Worm (Caenorhabditis elegans): ENCODE data around the gene K08H2.2.

K08H2.2 gene

ce11 chrX:13248265-13248664 lies 13.5 kb upstream of the K08H2.2 start, which contains the start of gene K08H2.7:
Gene K08H2.7, minus strand, starts transcription at chrX:13248437.
- TF ChIP-seq him-1 (tag; optimal IDR thresholded peaks at IDR 0.05) (no peak), W03F9.2 (tag; optimal IDR thresholded peaks at IDR 0.05) (no peak), dao-5 (tag; optimal IDR thresholded peaks at IDR 0.05) (no peak)

- TF ChIP-seq him-1 (tag; optimal IDR thresholded peaks at IDR 0.05) (no peak), dao-5 (tag; optimal IDR thresholded peaks at IDR 0.05) (no peak), W03F9.2 (tag; optimal IDR thresholded peaks at IDR 0.05) (no peak)
Observed at ce11 chrX:13247614-13248013, 12.8 kb upstream of the K08H2.2 start.

- TF ChIP-seq him-1 (tag; optimal IDR thresholded peaks at IDR 0.05) (no peak), W03F9.2 (tag; optimal IDR thresholded peaks at IDR 0.05) (no peak)
Observed at ce11 chrX:13246668-13247358, 12.0 kb upstream of the K08H2.2 start.

ce11 chrX:13245090-13245489 lies 10.3 kb upstream of the K08H2.2 start, which contains the start of gene hpl-1:
Gene hpl-1, plus strand, starts transcription at chrX:13245390.
- no peak for TF ChIP-seq W03F9.2 (tag; optimal IDR thresholded peaks at IDR 0.05)
- TF ChIP-seq dao-5 (tag; optimal IDR thresholded peaks at IDR 0.05): no peak
- no peak for TF ChIP-seq him-1 (tag; optimal IDR thresholded peaks at IDR 0.05)

ce11 chrX:13242231-13242630 lies 7.5 kb upstream of the K08H2.2 start, which contains the start of gene K08H2.5:
Gene K08H2.5, minus strand, starts transcription at chrX:13242331.
- TF ChIP-seq him-1 (tag; optimal IDR thresholded peaks at IDR 0.05) (no peak), W03F9.2 (tag; optimal IDR thresholded peaks at IDR 0.05) (no peak), dao-5 (tag; optimal IDR thresholded peaks at IDR 0.05) (no peak)

ce11 chrX:13238197-13238596 lies 3.4 kb upstream of the K08H2.2 start, which contains the start of gene K08H2.4:
Gene K08H2.4, plus strand, starts transcription at chrX:13238497.
- TF ChIP-seq W03F9.2 (tag; optimal IDR thresholded peaks at IDR 0.05): no peak
- no peak for TF ChIP-seq dao-5 (tag; optimal IDR thresholded peaks at IDR 0.05)
- TF ChIP-seq him-1 (tag; optimal IDR thresholded peaks at IDR 0.05): no peak

ce11 chrX:13237102-13237501 lies 2.3 kb upstream of the K08H2.2 start, which contains the start of gene K08H2.3:
Gene K08H2.3, plus strand, starts transcription at chrX:13237402.
- no peak for TF ChIP-seq dao-5 (tag; optimal IDR thresholded peaks at IDR 0.05)
- TF ChIP-seq W03F9.2 (tag; optimal IDR thresholded peaks at IDR 0.05): no peak
- no peak for TF ChIP-seq him-1 (tag; optimal IDR thresholded peaks at IDR 0.05)

- TF ChIP-seq W03F9.2 (tag; optimal IDR thresholded peaks at IDR 0.05) (no peak), dao-5 (tag; optimal IDR thresholded peaks at IDR 0.05) (no peak), him-1 (tag; optimal IDR thresholded peaks at IDR 0.05) (no peak)
Observed at ce11 chrX:13232259-13232658, 2.5 kb downstream of the K08H2.2 start, which contains the start of gene bgnt-1.5. Gene bgnt-1.5, minus strand, starts transcription at chrX:13232359.

ce11 chrX:13227778-13228177 lies 7.0 kb downstream of the K08H2.2 start:
- no peak for TF ChIP-seq W03F9.2 (tag; optimal IDR thresholded peaks at IDR 0.05)
- TF ChIP-seq him-1 (tag; optimal IDR thresholded peaks at IDR 0.05): no peak
- no peak for TF ChIP-seq dao-5 (tag; optimal IDR thresholded peaks at IDR 0.05)

ce11 chrX:13226614-13227096 lies 8.1 kb downstream of the K08H2.2 start, which contains the start of gene skr-21:
Gene skr-21, minus strand, starts transcription at chrX:13226664.
- TF ChIP-seq dao-5 (tag; optimal IDR thresholded peaks at IDR 0.05) (no peak), him-1 (tag; optimal IDR thresholded peaks at IDR 0.05) (no peak), W03F9.2 (tag; optimal IDR thresholded peaks at IDR 0.05) (no peak)

- TF ChIP-seq him-1 (tag; optimal IDR thresholded peaks at IDR 0.05) (no peak), dao-5 (tag; optimal IDR thresholded peaks at IDR 0.05) (no peak), W03F9.2 (tag; optimal IDR thresholded peaks at IDR 0.05) (no peak)
Observed at ce11 chrX:13225111-13225905, 9.5 kb downstream of the K08H2.2 start.

ce11 chrX:13224608-13225007 lies 10.2 kb downstream of the K08H2.2 start, which contains the start of gene skr-19:
Gene skr-19, minus strand, starts transcription at chrX:13224708.
- TF ChIP-seq dao-5 (tag; optimal IDR thresholded peaks at IDR 0.05) (no peak), W03F9.2 (tag; optimal IDR thresholded peaks at IDR 0.05) (no peak), him-1 (tag; optimal IDR thresholded peaks at IDR 0.05) (no peak)

ce11 chrX:13223437-13223836 lies 11.3 kb downstream of the K08H2.2 start, which contains the start of gene skr-20:
Gene skr-20, minus strand, starts transcription at chrX:13223537.
- TF ChIP-seq W03F9.2 (tag; optimal IDR thresholded peaks at IDR 0.05) (no peak), him-1 (tag; optimal IDR thresholded peaks at IDR 0.05) (no peak), dao-5 (tag; optimal IDR thresholded peaks at IDR 0.05) (no peak)

ce11 chrX:13221357-13221756 lies 13.4 kb downstream of the K08H2.2 start, which contains the start of gene asp-4:
Gene asp-4, minus strand, starts transcription at chrX:13221462.
- TF ChIP-seq dao-5 (tag; optimal IDR thresholded peaks at IDR 0.05): no peak
- TF ChIP-seq him-1 (tag; optimal IDR thresholded peaks at IDR 0.05): no peak
- no peak for TF ChIP-seq W03F9.2 (tag; optimal IDR thresholded peaks at IDR 0.05)

Data from whole organism, L4/young adult.